Worm (Caenorhabditis elegans): ENCODE measurements around the gene C17G1.5.

ce11 chrX:9893069-9893468 lies 45.5 kb upstream of the C17G1.5 start:
- TF ChIP-seq aly-2 (tag; optimal IDR thresholded peaks at IDR 0.05), result no peak
- no peak for TF ChIP-seq ces-1 (GFP tag; optimal IDR thresholded peaks at IDR 0.05)
- TF ChIP-seq ceh-82 (tag; optimal IDR thresholded peaks at IDR 0.05), result no peak
- TF ChIP-seq aha-1 (tag; optimal IDR thresholded peaks at IDR 0.05), result no peak
- TF ChIP-seq fkh-10 (GFP tag; optimal IDR thresholded peaks at IDR 0.05), result no peak
- no peak for TF ChIP-seq snpc-4 (tag; optimal IDR thresholded peaks at IDR 0.05)

Data from whole organism, L1 larva.